Fruit fly (Drosophila melanogaster) whole organism, embryonic: ENCODE measurements around the gene CG10660.

ENCODE experiments used
- Ada2b ChIP-seq: fragments of 200-800 bp; sonication (Bioruptor generic); IDR thresholded peaks from 2 replicates; pipeline ENCODE4 v1.3.6; 2022; ENCODE audit warnings: missing biosample characterization, missing genetic modification characterization
- Aef1 ChIP-seq: fragments of 200-800 bp; sonication (Bioruptor generic); IDR thresholded peaks from 3 replicates; pipeline ENCODE4 v1.3.6; 2022; ENCODE audit warnings: missing biosample characterization, missing genetic modification characterization
- Antp ChIP-seq: fragments of 200-800 bp; sonication (Bioruptor generic); optimal IDR thresholded peaks from 3 replicates; lab custom pipeline; 2016; ENCODE audit warnings: missing biosample characterization, missing genetic modification characterization
- C15 ChIP-seq: fragments of 200-800 bp; sonication (Bioruptor generic); IDR thresholded peaks from 3 replicates; pipeline ENCODE4 v1.3.6; 2022; ENCODE audit warnings: missing biosample characterization, missing genetic modification characterization
- CG10267 ChIP-seq: fragments of 200-800 bp; sonication (Bioruptor generic); optimal IDR thresholded peaks from 2 replicates; lab custom pipeline; 2018; ENCODE audit warnings: missing biosample characterization, mild to moderate bottlenecking, missing genetic modification characterization, moderate library complexity
- CG11723 ChIP-seq: fragments of 200-800 bp; sonication (Bioruptor generic); optimal IDR thresholded peaks from 2 replicates; lab custom pipeline; 2017; ENCODE audit warnings: missing biosample characterization, mild to moderate bottlenecking, missing genetic modification characterization
- CG12155 ChIP-seq: fragments of 200-800 bp; sonication (Bioruptor generic); optimal IDR thresholded peaks from 3 replicates; lab custom pipeline; 2016; ENCODE audit warnings: missing biosample characterization, missing genetic modification characterization
- CG12391 ChIP-seq: fragments of 200-800 bp; sonication (Bioruptor generic); optimal IDR thresholded peaks from 3 replicates; lab custom pipeline; 2018; ENCODE audit warnings: missing biosample characterization, mild to moderate bottlenecking, missing genetic modification characterization, moderate library complexity
- CG1603 ChIP-seq: fragments of 200-800 bp; sonication (Bioruptor generic); optimal IDR thresholded peaks from 2 replicates; lab custom pipeline; 2019; ENCODE audit warnings: missing biosample characterization, mild to moderate bottlenecking, missing genetic modification characterization, moderate library complexity
- CG16863 ChIP-seq: fragments of 200-800 bp; sonication (Bioruptor generic); optimal IDR thresholded peaks from 3 replicates; lab custom pipeline; 2016; ENCODE audit warnings: missing biosample characterization, missing genetic modification characterization
- CG17568 ChIP-seq: fragments of 200-800 bp; sonication (Bioruptor generic); optimal IDR thresholded peaks from 2 replicates; lab custom pipeline; 2018; ENCODE audit warnings: missing biosample characterization, mild to moderate bottlenecking, missing genetic modification characterization, moderate library complexity
- CG2678 ChIP-seq: fragments of 200-800 bp; sonication (Bioruptor generic); optimal IDR thresholded peaks from 3 replicates; lab custom pipeline; 2019; ENCODE audit warnings: missing biosample characterization, mild to moderate bottlenecking, missing genetic modification characterization, moderate library complexity
- CG30403 ChIP-seq: fragments of 200-800 bp; sonication (Bioruptor generic); optimal IDR thresholded peaks from 3 replicates; lab custom pipeline; 2016; ENCODE audit warnings: missing biosample characterization, missing genetic modification characterization
- CG34422 ChIP-seq: fragments of 200-800 bp; sonication (Bioruptor generic); IDR thresholded peaks from 3 replicates; pipeline ENCODE4 v1.3.6; 2022; ENCODE audit warnings: missing biosample characterization, missing genetic modification characterization
- CG4854 ChIP-seq: fragments of 200-800 bp; sonication (Bioruptor generic); optimal IDR thresholded peaks from 2 replicates; lab custom pipeline; 2016; ENCODE audit warnings: missing biosample characterization, missing genetic modification characterization, inconsistent platforms
- CG6654 ChIP-seq: fragments of 200-800 bp; sonication (Bioruptor generic); optimal IDR thresholded peaks from 2 replicates; lab custom pipeline; 2017; ENCODE audit warnings: missing biosample characterization, mild to moderate bottlenecking, missing genetic modification characterization
- CG7556 ChIP-seq: fragments of 200-800 bp; sonication (Bioruptor generic); optimal IDR thresholded peaks from 2 replicates; lab custom pipeline; 2017; ENCODE audit warnings: missing biosample characterization, mild to moderate bottlenecking, missing genetic modification characterization
- CG8944 ChIP-seq: fragments of 200-800 bp; sonication (Bioruptor generic); optimal IDR thresholded peaks from 3 replicates; lab custom pipeline; 2016; ENCODE audit warnings: missing biosample characterization, missing genetic modification characterization
- CG9215 ChIP-seq: fragments of 200-800 bp; sonication (Bioruptor generic); IDR thresholded peaks from 2 replicates; pipeline ENCODE4 v1.3.6; 2022; ENCODE audit warnings: missing biosample characterization, missing genetic modification characterization
- Camta ChIP-seq: fragments of 200-800 bp; sonication (Bioruptor generic); optimal IDR thresholded peaks from 2 replicates; lab custom pipeline; 2016; ENCODE audit warnings: missing biosample characterization, missing genetic modification characterization
- Dll ChIP-seq: fragments of 200-800 bp; sonication (Bioruptor generic); IDR thresholded peaks from 4 replicates; pipeline ENCODE4 v1.3.6; 2022; ENCODE audit warnings: missing biosample characterization, missing genetic modification characterization; ENCODE audit not compliant: partially characterized antibody
- Dp ChIP-seq: fragments of 200-800 bp; sonication (Bioruptor generic); optimal IDR thresholded peaks from 2 replicates; lab custom pipeline; 2018; ENCODE audit warnings: missing biosample characterization, mild to moderate bottlenecking, missing genetic modification characterization, moderate library complexity
- Fer3 ChIP-seq: fragments of 200-800 bp; sonication (Bioruptor generic); optimal IDR thresholded peaks from 2 replicates; lab custom pipeline; 2018; ENCODE audit warnings: missing biosample characterization, mild to moderate bottlenecking, missing genetic modification characterization, moderate library complexity
- Hmr ChIP-seq: fragments of 200-800 bp; sonication (Bioruptor generic); optimal IDR thresholded peaks from 3 replicates; lab custom pipeline; 2017; ENCODE audit warnings: mild to moderate bottlenecking, missing biosample characterization, missing genetic modification reagents, missing genetic modification characterization
- Hr51 ChIP-seq, 2 experiments: fragments of 200-800 bp; sonication (Bioruptor generic); optimal IDR thresholded peaks; 2 replicates in 1 of 2; 3 replicates in 1 of 2; lab custom pipeline; 2016 to 2018; ENCODE audit warnings: missing biosample characterization in 2 of 2, missing genetic modification characterization in 2 of 2, mild to moderate bottlenecking in 1 of 2, moderate library complexity in 1 of 2
- Lhr ChIP-seq: fragments of 200-800 bp; sonication (Bioruptor generic); optimal IDR thresholded peaks from 3 replicates; lab custom pipeline; 2017; ENCODE audit warnings: mild to moderate bottlenecking, missing biosample characterization, missing genetic modification reagents, missing genetic modification characterization
- Mes4 ChIP-seq: fragments of 200-800 bp; sonication (Bioruptor generic); optimal IDR thresholded peaks from 2 replicates; lab custom pipeline; 2016; ENCODE audit warnings: missing biosample characterization, missing genetic modification characterization
- Spps ChIP-seq: fragments of 200-800 bp; sonication (Bioruptor generic); optimal IDR thresholded peaks from 2 replicates; lab custom pipeline; 2018; ENCODE audit warnings: missing biosample characterization, mild to moderate bottlenecking, missing genetic modification characterization
- Stat92E ChIP-seq, 3 experiments: fragments of >200 bp in 2 of 3; fragments of 200-800 bp in 1 of 3; sonication (Bioruptor generic) in 1 of 3; optimal IDR thresholded peaks; 2 replicates each; lab custom pipeline; 2017 to 2019; ENCODE audit warnings: missing biosample characterization in 3 of 3, missing genetic modification characterization in 3 of 3, mild to moderate bottlenecking in 1 of 3, moderate library complexity in 1 of 3
- Xbp1 ChIP-seq: fragments of 200-800 bp; sonication (Bioruptor generic); optimal IDR thresholded peaks from 3 replicates; lab custom pipeline; 2016; ENCODE audit warnings: missing biosample characterization, mild to moderate bottlenecking, missing genetic modification characterization
- bab2 ChIP-seq: fragments of 200-800 bp; sonication (Bioruptor generic); optimal IDR thresholded peaks from 2 replicates; lab custom pipeline; 2016; ENCODE audit warnings: missing biosample characterization, missing genetic modification characterization
- bsh ChIP-seq, 2 experiments: fragments of 200-800 bp; sonication (Bioruptor generic); optimal IDR thresholded peaks; 2 replicates each; lab custom pipeline; 2017 to 2018; ENCODE audit warnings: mild to moderate bottlenecking in 2 of 2, missing biosample characterization in 2 of 2, missing genetic modification characterization in 2 of 2, moderate library complexity in 1 of 2
- crol ChIP-seq: fragments of 200-800 bp; sonication (Bioruptor generic); IDR thresholded peaks from 2 replicates; pipeline ENCODE4 v1.3.6; 2022; ENCODE audit warnings: missing biosample characterization, missing genetic modification characterization
- dati ChIP-seq: fragments of 200-800 bp; sonication (Bioruptor generic); IDR thresholded peaks from 2 replicates; pipeline ENCODE4 v1.3.6; 2022; ENCODE audit warnings: missing biosample characterization, missing genetic modification characterization
- esg ChIP-seq: fragments of 200-800 bp; sonication (Bioruptor generic); conservative IDR thresholded peaks from 2 replicates; pipeline ENCODE4 v1.3.6; 2022; ENCODE audit warnings: missing biosample characterization, missing genetic modification characterization
- eyg ChIP-seq: fragments of 200-800 bp; sonication (Bioruptor generic); optimal IDR thresholded peaks from 3 replicates; lab custom pipeline; 2016; ENCODE audit warnings: missing biosample characterization, missing genetic modification characterization
- fd102C ChIP-seq: fragments of 200-800 bp; sonication (Bioruptor generic); optimal IDR thresholded peaks from 2 replicates; lab custom pipeline; 2018; ENCODE audit warnings: missing biosample characterization, mild to moderate bottlenecking, missing genetic modification characterization, moderate library complexity
- gfzf ChIP-seq: fragments of 200-800 bp; sonication (Bioruptor generic); optimal IDR thresholded peaks from 2 replicates; lab custom pipeline; 2016; ENCODE audit warnings: missing biosample characterization, mild to moderate bottlenecking, missing genetic modification characterization, moderate library complexity
- her ChIP-seq: fragments of 200-800 bp; sonication (Bioruptor generic); optimal IDR thresholded peaks from 2 replicates; lab custom pipeline; 2016; ENCODE audit warnings: missing biosample characterization, missing genetic modification characterization
- lbe ChIP-seq: fragments of 200-800 bp; sonication (Bioruptor generic); optimal IDR thresholded peaks from 2 replicates; lab custom pipeline; 2016; ENCODE audit warnings: missing biosample characterization, mild to moderate bottlenecking, missing genetic modification characterization
- lola ChIP-seq, 3 experiments: fragments of >200 bp in 2 of 3; fragments of 200-800 bp in 1 of 3; sonication (Bioruptor generic) in 1 of 3; optimal IDR thresholded peaks; 2 replicates each; lab custom pipeline; 2017 to 2019; ENCODE audit warnings: missing biosample characterization in 3 of 3, missing genetic modification characterization in 3 of 3, mild to moderate bottlenecking in 1 of 3, moderate library complexity in 1 of 3
- luna ChIP-seq: fragments of 200-800 bp; sonication (Bioruptor generic); optimal IDR thresholded peaks from 2 replicates; lab custom pipeline; 2016; ENCODE audit warnings: missing biosample characterization, missing genetic modification characterization
- otp ChIP-seq: fragments of 200-800 bp; sonication (Bioruptor generic); IDR thresholded peaks from 3 replicates; pipeline ENCODE4, ENCODE4 v1.3.6; 2022; ENCODE audit warnings: missing biosample characterization, missing genetic modification characterization
- peb ChIP-seq: fragments of 200-800 bp; sonication (Bioruptor generic); IDR thresholded peaks from 2 replicates; pipeline ENCODE4 v1.3.6; 2022; ENCODE audit warnings: missing biosample characterization, missing genetic modification characterization
- phol ChIP-seq: fragments of 200-800 bp; sonication (Bioruptor generic); optimal IDR thresholded peaks from 3 replicates; lab custom pipeline; 2018; ENCODE audit warnings: missing biosample characterization, mild to moderate bottlenecking, missing genetic modification characterization, moderate library complexity
- scrt ChIP-seq: fragments of 200-800 bp; sonication (Bioruptor generic); optimal IDR thresholded peaks from 2 replicates; lab custom pipeline; 2018; ENCODE audit warnings: missing biosample characterization, mild to moderate bottlenecking, missing genetic modification characterization, moderate library complexity
- sna ChIP-seq: fragments of 200-800 bp; sonication (Bioruptor generic); IDR thresholded peaks from 2 replicates; pipeline ENCODE4 v1.3.6; 2022; ENCODE audit warnings: missing biosample characterization, missing genetic modification characterization; ENCODE audit not compliant: partially characterized antibody
- wek ChIP-seq: fragments of 200-800 bp; sonication (Bioruptor generic); optimal IDR thresholded peaks from 3 replicates; lab custom pipeline; 2018; ENCODE audit warnings: missing biosample characterization, mild to moderate bottlenecking, missing genetic modification characterization, moderate library complexity
- zen ChIP-seq: fragments of 200-800 bp; sonication (Bioruptor generic); optimal IDR thresholded peaks from 3 replicates; lab custom pipeline; 2018; ENCODE audit warnings: missing biosample characterization, mild to moderate bottlenecking, missing genetic modification characterization, moderate library complexity

Gene CG10660

dm6 chr3L:12529431-12530007 lies 39.0 kb upstream of the CG10660 start (continued):
- TF ChIP-seq gfzf (GFP tag; lab: Kevin White, UChicago): no peak
- TF ChIP-seq eyg (GFP tag; lab: Kevin White, UChicago): peak; percentile 12
- TF ChIP-seq CG8944 (GFP tag; lab: Kevin White, UChicago): peak; percentile 53
- TF ChIP-seq zen (tag; lab: Kevin White, UChicago): no peak
- TF ChIP-seq Antp (GFP tag; lab: Kevin White, UChicago): no peak
- TF ChIP-seq lbe (GFP tag; lab: Kevin White, UChicago): peak; percentile 70
- TF ChIP-seq Ada2b (GFP tag; lab: Robert Waterston, UW): peak; percentile 56
- no peak for TF ChIP-seq Dll (GFP tag; lab: Robert Waterston, UW)
- TF ChIP-seq Stat92E (GFP tag; optimal IDR thresholded peaks at IDR 0.05; lab: Kevin White, UChicago): no peak
- TF ChIP-seq scrt (GFP tag; lab: Kevin White, UChicago): peak; percentile 10
- TF ChIP-seq Xbp1 (GFP tag; lab: Kevin White, UChicago): peak; percentile 54
- peak; percentile 32 for TF ChIP-seq Mes4 (GFP tag; lab: Kevin White, UChicago)
- TF ChIP-seq CG9215 (GFP tag; lab: Robert Waterston, UW): no peak
- 0 out of 3 replicates have a peak, but pooled peaks have one; percentile 34 for TF ChIP-seq Aef1
- no peak for TF ChIP-seq Hmr (GFP tag; lab: Kevin White, UChicago)
- TF ChIP-seq CG2678: peak; percentile 58
- peak; percentile 23 to 67 for TF ChIP-seq bsh (GFP tag; optimal IDR thresholded peaks at IDR 0.05; lab: Kevin White, UChicago)
- no peak for TF ChIP-seq sna
- peak; percentile 15 for TF ChIP-seq CG6654 (GFP tag; lab: Kevin White, UChicago)
- peak; percentile 21 for TF ChIP-seq CG12391 (tag; lab: Kevin White, UChicago)
- no peak for TF ChIP-seq Dp (GFP tag; lab: Kevin White, UChicago)
- no peak for TF ChIP-seq Spps (tag; lab: Kevin White, UChicago)
- peak; percentile 38 for TF ChIP-seq CG10267 (tag; lab: Kevin White, UChicago)
- no peak for TF ChIP-seq wek
- TF ChIP-seq peb (GFP tag; lab: Robert Waterston, UW): no peak
- TF ChIP-seq Lhr (GFP tag; lab: Kevin White, UChicago): no peak
- peak; percentile 47 for TF ChIP-seq CG30403 (GFP tag; lab: Kevin White, UChicago)
- no peak for TF ChIP-seq crol
- TF ChIP-seq lola (GFP tag; optimal IDR thresholded peaks at IDR 0.05; lab: Kevin White, UChicago): peak in 1 of 3 experiments; percentile 38
- TF ChIP-seq CG4854 (GFP tag; lab: Kevin White, UChicago): no peak
- peak; percentile 46 for TF ChIP-seq esg
- peak; percentile 8 for TF ChIP-seq CG7556 (GFP tag; lab: Kevin White, UChicago)
- no peak for TF ChIP-seq bab2 (GFP tag; lab: Kevin White, UChicago)
- 0 out of 2 replicates have a peak, but pooled peaks have one; percentile 38 for TF ChIP-seq dati (GFP tag; lab: Robert Waterston, UW)
- TF ChIP-seq CG34422 (GFP tag; lab: Robert Waterston, UW): peak; percentile 44; the same call in 2 of the 3 replicates
- TF ChIP-seq her (GFP tag; lab: Kevin White, UChicago): no peak
- peak; percentile 6 for TF ChIP-seq CG16863
- TF ChIP-seq Hr51 (GFP tag; optimal IDR thresholded peaks at IDR 0.05; lab: Kevin White, UChicago): peak in 1 of 2 experiments; percentile 60
- 0 out of 3 replicates have a peak, but pooled peaks have one; percentile 43 for TF ChIP-seq otp (GFP tag; lab: Robert Waterston, UW)
- TF ChIP-seq CG17568 (GFP tag; lab: Kevin White, UChicago): no peak
- no peak for TF ChIP-seq luna
- no peak for TF ChIP-seq CG12155 (GFP tag; lab: Kevin White, UChicago)
- no peak for TF ChIP-seq C15
- TF ChIP-seq fd102C: no peak
- peak; percentile 14 for TF ChIP-seq Camta (GFP tag; lab: Kevin White, UChicago)
- TF ChIP-seq phol (tag; lab: Kevin White, UChicago): peak; percentile 45
- peak; percentile 75 for TF ChIP-seq CG1603 (tag; lab: Kevin White, UChicago)
- TF ChIP-seq CG11723 (GFP tag; lab: Kevin White, UChicago): no peak
- peak; percentile 28 for TF ChIP-seq Fer3 (tag; lab: Kevin White, UChicago)
